Worm (Caenorhabditis elegans) whole organism, late embryonic: ENCODE results near the gene F53F4.18.

Source experiments
- F13H6.1 ChIP-seq: sonication (generic microtip); optimal IDR thresholded peaks from 2 replicates; lab custom pipeline; 2016; ENCODE audit warnings: missing genetic modification characterization, missing compliant biosample characterization
- K09A11.1 ChIP-seq: sonication (generic microtip); optimal IDR thresholded peaks from 2 replicates; lab custom pipeline; 2017; ENCODE audit warnings: antibody characterized with exemption, mild to moderate bottlenecking, missing genetic modification characterization, missing compliant biosample characterization; ENCODE audit not compliant: insufficient read depth
- T23F11.4 ChIP-seq: fragments of 200-800 bp; sonication (Bioruptor generic); optimal IDR thresholded peaks from 2 replicates; lab custom pipeline; 2018; ENCODE audit warnings: mild to moderate bottlenecking, missing genetic modification characterization, missing compliant biosample characterization
- Y22D7AL.16 ChIP-seq: sonication (generic microtip); optimal IDR thresholded peaks from 2 replicates; lab custom pipeline; 2016; ENCODE audit warnings: missing genetic modification characterization, missing compliant biosample characterization
- ama-1 ChIP-seq: fragments of 150-350 bp; optimal IDR thresholded peaks from 2 replicates; lab custom pipeline; 2014
- ceh-18 ChIP-seq: sonication (generic microtip); optimal IDR thresholded peaks from 2 replicates; lab custom pipeline; 2016; ENCODE audit warnings: missing genetic modification characterization, missing compliant biosample characterization
- ceh-19 ChIP-seq: fragments of 200-800 bp; sonication (Bioruptor generic); optimal IDR thresholded peaks from 2 replicates; lab custom pipeline; 2018; ENCODE audit warnings: mild to moderate bottlenecking, missing genetic modification characterization, missing compliant biosample characterization
- ceh-2 ChIP-seq: sonication (generic microtip); optimal IDR thresholded peaks from 2 replicates; lab custom pipeline; 2016; ENCODE audit warnings: missing genotype, missing genetic modification characterization, missing compliant biosample characterization
- ceh-22 ChIP-seq: sonication (generic microtip); optimal IDR thresholded peaks from 2 replicates; lab custom pipeline; 2017; ENCODE audit warnings: missing biosample characterization, missing genetic modification characterization
- ceh-24 ChIP-seq: sonication (generic microtip); optimal IDR thresholded peaks from 2 replicates; lab custom pipeline; 2016; ENCODE audit warnings: mild to moderate bottlenecking, missing genetic modification characterization, missing compliant biosample characterization
- ceh-34 ChIP-seq: sonication (generic microtip); optimal IDR thresholded peaks from 2 replicates; lab custom pipeline; 2016; ENCODE audit warnings: mild to moderate bottlenecking, missing genetic modification characterization, missing compliant biosample characterization
- ceh-48 ChIP-seq: sonication (generic microtip); optimal IDR thresholded peaks from 2 replicates; lab custom pipeline; 2016; ENCODE audit warnings: missing genetic modification characterization, inconsistent platforms, missing compliant biosample characterization
- dmd-4 ChIP-seq: sonication (generic microtip); optimal IDR thresholded peaks from 2 replicates; lab custom pipeline; 2016; ENCODE audit warnings: borderline replicate concordance, missing genetic modification characterization, missing compliant biosample characterization
- dve-1 ChIP-seq: sonication (generic microtip); optimal IDR thresholded peaks from 2 replicates; lab custom pipeline; 2017; ENCODE audit warnings: antibody characterized with exemption, mild to moderate bottlenecking, missing genetic modification characterization, missing compliant biosample characterization
- ets-4 ChIP-seq: sonication (generic microtip); optimal IDR thresholded peaks from 2 replicates; lab custom pipeline; 2016; ENCODE audit warnings: missing genetic modification characterization, missing compliant biosample characterization
- eyg-1 ChIP-seq: sonication (generic microtip); optimal IDR thresholded peaks from 2 replicates; lab custom pipeline; 2016; ENCODE audit warnings: missing genotype, missing genetic modification characterization, missing compliant biosample characterization
- fkh-10 ChIP-seq: fragments of 150-350 bp; optimal IDR thresholded peaks from 2 replicates; lab custom pipeline; 2014; ENCODE audit warnings: missing biosample characterization, missing genetic modification reagents, missing genetic modification characterization
- hlh-15 ChIP-seq: sonication (generic microtip); optimal IDR thresholded peaks from 2 replicates; lab custom pipeline; 2016; ENCODE audit warnings: missing genetic modification characterization, missing compliant biosample characterization
- hlh-30 ChIP-seq: sonication (generic microtip); optimal IDR thresholded peaks from 2 replicates; lab custom pipeline; 2017; ENCODE audit warnings: antibody characterized with exemption, missing genetic modification characterization, missing compliant biosample characterization; ENCODE audit not compliant: insufficient read depth
- lim-6 ChIP-seq: sonication (generic microtip); optimal IDR thresholded peaks from 2 replicates; lab custom pipeline; 2016; ENCODE audit warnings: missing genetic modification characterization, missing compliant biosample characterization
- mec-3 ChIP-seq: sonication (generic microtip); optimal IDR thresholded peaks from 2 replicates; lab custom pipeline; 2016; ENCODE audit warnings: borderline replicate concordance, missing genetic modification characterization, missing compliant biosample characterization
- nhr-11 ChIP-seq: fragments of 150-350 bp; optimal IDR thresholded peaks from 2 replicates; lab custom pipeline; 2014; ENCODE audit warnings: missing biosample characterization, missing genetic modification characterization
- nhr-232 ChIP-seq: sonication (generic microtip); optimal IDR thresholded peaks from 2 replicates; lab custom pipeline; 2016; ENCODE audit warnings: missing genetic modification characterization, missing compliant biosample characterization
- npax-4 ChIP-seq: sonication (generic microtip); optimal IDR thresholded peaks from 2 replicates; lab custom pipeline; 2016; ENCODE audit warnings: missing genetic modification characterization, missing compliant biosample characterization
- odd-2 ChIP-seq: sonication (generic microtip); optimal IDR thresholded peaks from 2 replicates; lab custom pipeline; 2017; ENCODE audit warnings: antibody characterized with exemption, mild to moderate bottlenecking, missing genetic modification characterization, missing compliant biosample characterization
- pag-3 ChIP-seq: sonication (generic microtip); optimal IDR thresholded peaks from 2 replicates; lab custom pipeline; 2016; ENCODE audit warnings: missing compliant biosample characterization, missing genetic modification characterization, borderline replicate concordance
- pha-2 ChIP-seq: sonication (generic microtip); optimal IDR thresholded peaks from 2 replicates; lab custom pipeline; 2017; ENCODE audit warnings: mild to moderate bottlenecking, missing genetic modification characterization, missing compliant biosample characterization
- pha-4 ChIP-seq: fragments of 150-350 bp; optimal IDR thresholded peaks from 2 replicates; lab custom pipeline; 2018; ENCODE audit warnings: missing biosample characterization, missing genetic modification reagents, missing genetic modification characterization
- pqm-1 ChIP-seq: sonication (generic microtip); optimal IDR thresholded peaks from 2 replicates; lab custom pipeline; 2016; ENCODE audit warnings: missing genetic modification characterization, missing compliant biosample characterization
- pros-1 ChIP-seq: fragments of 150-350 bp; optimal IDR thresholded peaks from 2 replicates; lab custom pipeline; 2014; ENCODE audit warnings: missing biosample characterization, missing genetic modification reagents, missing genetic modification characterization
- rnt-1 ChIP-seq: sonication (generic microtip); optimal IDR thresholded peaks from 2 replicates; lab custom pipeline; 2016; ENCODE audit warnings: missing genetic modification characterization, missing compliant biosample characterization
- sdc-2 ChIP-seq: sonication (generic microtip); optimal IDR thresholded peaks from 2 replicates; lab custom pipeline; 2016; ENCODE audit warnings: missing genotype, missing genetic modification characterization, missing compliant biosample characterization
- sox-2 ChIP-seq: fragments of 200-800 bp; sonication (Bioruptor generic); IDR thresholded peaks from 2 replicates; pipeline ENCODE4 v1.3.6; 2022; ENCODE audit warnings: missing genetic modification reagents, missing genetic modification characterization, missing compliant biosample characterization
- syd-9 ChIP-seq: sonication (generic microtip); optimal IDR thresholded peaks from 2 replicates; lab custom pipeline; 2016; ENCODE audit warnings: mild to moderate bottlenecking, missing genetic modification characterization, moderate library complexity, missing compliant biosample characterization
- tbx-2 ChIP-seq: sonication (generic microtip); optimal IDR thresholded peaks from 2 replicates; lab custom pipeline; 2016; ENCODE audit warnings: missing genetic modification characterization, missing compliant biosample characterization
- unc-3 ChIP-seq, 2 experiments: fragments of 200-800 bp in 1 of 2; sonication (Bioruptor generic) in 1 of 2; sonication (generic microtip) in 1 of 2; conservative IDR thresholded peaks in 1 of 2; optimal IDR thresholded peaks in 1 of 2; 2 replicates each; pipeline versions ENCODE4 v1.3.6 to Lab custom; 2016 to 2022; ENCODE audit warnings: missing compliant biosample characterization in 2 of 2, missing genetic modification characterization in 2 of 2, missing genetic modification reagents in 1 of 2
- unc-42 ChIP-seq: sonication (generic microtip); optimal IDR thresholded peaks from 2 replicates; lab custom pipeline; 2016; ENCODE audit warnings: missing genotype, missing genetic modification characterization, missing compliant biosample characterization
- unc-86 ChIP-seq: sonication (generic microtip); optimal IDR thresholded peaks from 2 replicates; lab custom pipeline; 2016; ENCODE audit warnings: missing genetic modification characterization, missing compliant biosample characterization
- zip-5 ChIP-seq: sonication (generic microtip); optimal IDR thresholded peaks from 2 replicates; lab custom pipeline; 2016; ENCODE audit warnings: missing genetic modification characterization, missing compliant biosample characterization
- ztf-16 ChIP-seq: sonication (generic microtip); optimal IDR thresholded peaks from 2 replicates; lab custom pipeline; 2017; ENCODE audit warnings: missing genetic modification characterization, missing compliant biosample characterization

F53F4.18 gene

DNA sequence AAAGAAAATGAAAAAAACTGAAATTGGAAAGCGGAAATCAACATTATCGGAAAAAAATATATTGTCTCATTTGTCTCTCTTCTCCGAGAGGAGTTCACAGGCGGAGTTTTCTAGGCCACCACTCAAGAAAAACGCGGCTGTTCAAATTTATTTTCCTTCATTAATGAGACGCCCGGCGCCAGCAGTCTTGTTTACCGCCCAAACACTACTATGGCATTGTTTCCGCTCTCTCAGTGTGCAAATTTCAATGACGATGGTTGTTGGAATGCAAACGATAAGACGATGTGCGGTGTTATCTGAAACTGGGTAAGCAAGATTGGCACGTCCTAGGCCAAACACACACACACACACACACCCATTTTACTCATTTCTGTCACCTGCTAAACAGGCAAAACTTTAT is 33.2 kb upstream of the F53F4.18 start, which contains the start of gene cav-2 (continued):
- TF ChIP-seq dve-1 (tag; lab: Kevin White, UChicago), result peak; percentile 1
- no peak for TF ChIP-seq pros-1 (tag; lab: Kevin White, UChicago)
- peak; percentile 83 for TF ChIP-seq ets-4 (tag; lab: Kevin White, UChicago)
- TF ChIP-seq unc-86 (tag; lab: Kevin White, UChicago), result peak; percentile 12
- TF ChIP-seq syd-9 (tag; lab: Kevin White, UChicago), result no peak
- peak; percentile 80 for TF ChIP-seq mec-3
- TF ChIP-seq npax-4 (tag; lab: Kevin White, UChicago), result no peak
- no peak for TF ChIP-seq hlh-30 (tag; lab: Kevin White, UChicago)
- TF ChIP-seq ztf-16 (tag; lab: Kevin White, UChicago), result no peak
- TF ChIP-seq K09A11.1 (tag; lab: Kevin White, UChicago), result no peak
- peak; percentile 91 for TF ChIP-seq ceh-2
- peak; percentile 65 for TF ChIP-seq rnt-1 (tag; lab: Kevin White, UChicago)
- TF ChIP-seq T23F11.4 (GFP tag; lab: Kevin White, UChicago), result no peak
- no peak for TF ChIP-seq ceh-19 (GFP tag; lab: Kevin White, UChicago)
- no peak for TF ChIP-seq lim-6 (tag; lab: Kevin White, UChicago)
- TF ChIP-seq Y22D7AL.16 (tag; lab: Kevin White, UChicago), result no peak
- TF ChIP-seq nhr-11 (tag; lab: Kevin White, UChicago), result no peak
- TF ChIP-seq ceh-18, result peak; percentile 48
- no peak for TF ChIP-seq fkh-10 (GFP tag; lab: Kevin White, UChicago)
- peak; percentile 13 for TF ChIP-seq ceh-48 (tag; lab: Kevin White, UChicago)
- peak; percentile 57 for TF ChIP-seq F13H6.1 (tag; lab: Kevin White, UChicago)
- TF ChIP-seq pha-2 (tag; lab: Kevin White, UChicago), result no peak
- no peak for TF ChIP-seq pha-4 (tag; lab: Kevin White, UChicago)
- TF ChIP-seq sdc-2 (tag; lab: Kevin White, UChicago), result no peak
- TF ChIP-seq eyg-1 (tag; lab: Kevin White, UChicago), result peak; percentile 10
- TF ChIP-seq unc-3 (GFP tag; conservative IDR thresholded peaks at IDR 0.05; lab: Robert Waterston, UW), result no peak
- TF ChIP-seq unc-3 (tag; optimal IDR thresholded peaks at IDR 0.05; lab: Kevin White, UChicago), result no peak

- TF ChIP-seq nhr-11 (tag; lab: Kevin White, UChicago), result no peak
- TF ChIP-seq ceh-24, result no peak
- TF ChIP-seq ceh-22 (tag; lab: Kevin White, UChicago), result no peak
- no peak for TF ChIP-seq odd-2
- TF ChIP-seq sdc-2 (tag; lab: Kevin White, UChicago), result no peak
- TF ChIP-seq lim-6 (tag; lab: Kevin White, UChicago), result no peak
- TF ChIP-seq dmd-4 (tag; lab: Kevin White, UChicago), result no peak
- no peak for TF ChIP-seq ceh-48 (tag; lab: Kevin White, UChicago)
- TF ChIP-seq nhr-232 (tag; lab: Kevin White, UChicago), result no peak
- TF ChIP-seq unc-42 (tag; lab: Kevin White, UChicago), result no peak
- no peak for TF ChIP-seq hlh-15 (tag; lab: Kevin White, UChicago)
- TF ChIP-seq pha-2 (tag; lab: Kevin White, UChicago), result no peak
- TF ChIP-seq pqm-1 (tag; lab: Kevin White, UChicago), result no peak
- no peak for TF ChIP-seq ets-4 (tag; lab: Kevin White, UChicago)
- no peak for TF ChIP-seq ceh-34 (tag; lab: Kevin White, UChicago)
- no peak for TF ChIP-seq zip-5 (tag; lab: Kevin White, UChicago)
- no peak for TF ChIP-seq ama-1
- no peak for TF ChIP-seq tbx-2 (tag; lab: Kevin White, UChicago)
- no peak for TF ChIP-seq sox-2
- TF ChIP-seq pag-3 (tag; lab: Kevin White, UChicago), result no peak
- TF ChIP-seq, all 69 proteins: peak for 0
Observed at ce11 chrV:13559978-13560377, 29.9 kb upstream of the F53F4.18 start, which contains the start of gene C56A3.8. Gene C56A3.8, plus strand, starts transcription at chrV:13560278.
